Fruit fly (Drosophila melanogaster) whole organism, embryonic: Measurements from ENCODE around the gene CG32206.

Experiments
- Atf3 ChIP-seq: fragments of 200-800 bp; sonication (Bioruptor generic); optimal IDR thresholded peaks from 3 replicates; lab custom pipeline; 2016; ENCODE audit warnings: missing biosample characterization, missing genetic modification characterization
- CG10366 ChIP-seq: fragments of 200-800 bp; sonication (Bioruptor generic); IDR thresholded peaks from 2 replicates; pipeline ENCODE4 v1.3.6; 2022; ENCODE audit warnings: missing biosample characterization, missing genetic modification characterization
- CG10979 ChIP-seq: fragments of 200-800 bp; sonication (Bioruptor generic); optimal IDR thresholded peaks from 2 replicates; lab custom pipeline; 2018; ENCODE audit warnings: missing biosample characterization, mild to moderate bottlenecking, missing genetic modification characterization, moderate library complexity
- CG11247 ChIP-seq: fragments of 200-800 bp; sonication (Bioruptor generic); IDR thresholded peaks from 2 replicates; pipeline ENCODE4 v1.3.6; 2022; ENCODE audit warnings: missing biosample characterization, missing genetic modification characterization
- CG11456 ChIP-seq: fragments of 200-800 bp; sonication (Bioruptor generic); IDR thresholded peaks from 3 replicates; pipeline ENCODE4 v1.3.6; 2022; ENCODE audit warnings: missing biosample characterization, missing genetic modification characterization
- CG13424 ChIP-seq: fragments of 200-800 bp; sonication (Bioruptor generic); optimal IDR thresholded peaks from 2 replicates; lab custom pipeline; 2019; ENCODE audit warnings: missing biosample characterization, mild to moderate bottlenecking, missing genetic modification characterization, moderate library complexity
- CG16815 ChIP-seq: fragments of 200-800 bp; sonication (Bioruptor generic); optimal IDR thresholded peaks from 3 replicates; lab custom pipeline; 2017; ENCODE audit warnings: missing biosample characterization, mild to moderate bottlenecking, missing genetic modification characterization
- CG17359 ChIP-seq: fragments of 200-800 bp; sonication (Bioruptor generic); optimal IDR thresholded peaks from 3 replicates; lab custom pipeline; 2018; ENCODE audit warnings: missing biosample characterization, mild to moderate bottlenecking, missing genetic modification characterization, moderate library complexity
- CG18599 ChIP-seq: fragments of 200-800 bp; sonication (Bioruptor generic); optimal IDR thresholded peaks from 3 replicates; lab custom pipeline; 2017; ENCODE audit warnings: missing biosample characterization, missing genetic modification characterization, mild to moderate bottlenecking, moderate library complexity, missing genetic modification reagents
- CG18619 ChIP-seq: fragments of 200-800 bp; sonication (Bioruptor generic); optimal IDR thresholded peaks from 3 replicates; lab custom pipeline; 2017; ENCODE audit warnings: missing biosample characterization, mild to moderate bottlenecking, missing genetic modification characterization
- CG31441 ChIP-seq: fragments of 200-800 bp; sonication (Bioruptor generic); IDR thresholded peaks from 2 replicates; pipeline ENCODE4 v1.3.6; 2022; ENCODE audit warnings: missing biosample characterization, missing genetic modification characterization
- CG4328 ChIP-seq: fragments of 200-800 bp; sonication (Bioruptor generic); optimal IDR thresholded peaks from 3 replicates; lab custom pipeline; 2017; ENCODE audit warnings: missing biosample characterization, missing genetic modification reagents, missing genetic modification characterization
- CG43689 ChIP-seq: fragments of 200-800 bp; sonication (Bioruptor generic); IDR thresholded peaks from 2 replicates; pipeline ENCODE4 v1.3.6; 2022; ENCODE audit warnings: missing biosample characterization, missing genetic modification characterization
- CG8281 ChIP-seq: fragments of 200-800 bp; sonication (Bioruptor generic); optimal IDR thresholded peaks from 2 replicates; lab custom pipeline; 2018; ENCODE audit warnings: missing biosample characterization, mild to moderate bottlenecking, missing genetic modification characterization, moderate library complexity
- CG8388 ChIP-seq: fragments of 200-800 bp; sonication (Bioruptor generic); optimal IDR thresholded peaks from 2 replicates; lab custom pipeline; 2019; ENCODE audit warnings: missing biosample characterization, mild to moderate bottlenecking, missing genetic modification characterization, moderate library complexity
- CG9817 ChIP-seq: fragments of 200-800 bp; sonication (Bioruptor generic); optimal IDR thresholded peaks from 2 replicates; lab custom pipeline; 2018; ENCODE audit warnings: missing biosample characterization, mild to moderate bottlenecking, missing genetic modification characterization, moderate library complexity
- Gug ChIP-seq: fragments of 200-800 bp; sonication (Bioruptor generic); IDR thresholded peaks from 4 replicates; pipeline ENCODE4 v1.3.6; 2022; ENCODE audit warnings: missing biosample characterization, missing genetic modification characterization
- Hr51 ChIP-seq, 2 experiments: fragments of 200-800 bp; sonication (Bioruptor generic); optimal IDR thresholded peaks; 2 replicates in 1 of 2; 3 replicates in 1 of 2; lab custom pipeline; 2016 to 2018; ENCODE audit warnings: missing biosample characterization in 2 of 2, missing genetic modification characterization in 2 of 2, mild to moderate bottlenecking in 1 of 2, moderate library complexity in 1 of 2
- Max ChIP-seq: fragments of 200-800 bp; sonication (Bioruptor generic); optimal IDR thresholded peaks from 2 replicates; lab custom pipeline; 2016; ENCODE audit warnings: missing biosample characterization, mild to moderate bottlenecking, missing genetic modification characterization
- NfI ChIP-seq: fragments of 200-800 bp; sonication (Bioruptor generic); optimal IDR thresholded peaks from 3 replicates; lab custom pipeline; 2018; ENCODE audit warnings: missing biosample characterization, mild to moderate bottlenecking, missing genetic modification characterization, moderate library complexity
- Oli ChIP-seq: fragments of 200-800 bp; sonication (Bioruptor generic); optimal IDR thresholded peaks from 2 replicates; lab custom pipeline; 2018; ENCODE audit warnings: missing biosample characterization, mild to moderate bottlenecking, missing genetic modification characterization, moderate library complexity
- PHDP ChIP-seq: fragments of 200-800 bp; sonication (Bioruptor generic); optimal IDR thresholded peaks from 3 replicates; lab custom pipeline; 2018; ENCODE audit warnings: missing biosample characterization, mild to moderate bottlenecking, missing genetic modification characterization, moderate library complexity
- Xbp1 ChIP-seq: fragments of 200-800 bp; sonication (Bioruptor generic); optimal IDR thresholded peaks from 3 replicates; lab custom pipeline; 2016; ENCODE audit warnings: missing biosample characterization, mild to moderate bottlenecking, missing genetic modification characterization
- az2 ChIP-seq: fragments of 200-800 bp; sonication (Bioruptor generic); optimal IDR thresholded peaks from 3 replicates; lab custom pipeline; 2016; ENCODE audit warnings: missing biosample characterization, missing genetic modification characterization
- bab2 ChIP-seq: fragments of 200-800 bp; sonication (Bioruptor generic); optimal IDR thresholded peaks from 2 replicates; lab custom pipeline; 2016; ENCODE audit warnings: missing biosample characterization, missing genetic modification characterization
- bsh ChIP-seq, 2 experiments: fragments of 200-800 bp; sonication (Bioruptor generic); optimal IDR thresholded peaks; 2 replicates each; lab custom pipeline; 2017 to 2018; ENCODE audit warnings: mild to moderate bottlenecking in 2 of 2, missing biosample characterization in 2 of 2, missing genetic modification characterization in 2 of 2, moderate library complexity in 1 of 2
- ci ChIP-seq: fragments of 200-800 bp; sonication (Bioruptor generic); IDR thresholded peaks from 3 replicates; pipeline ENCODE4 v1.3.6; 2022; ENCODE audit warnings: missing biosample characterization, missing genetic modification characterization
- dmrt11E ChIP-seq: fragments of 200-800 bp; sonication (Bioruptor generic); optimal IDR thresholded peaks from 3 replicates; lab custom pipeline; 2018; ENCODE audit warnings: missing biosample characterization, mild to moderate bottlenecking, missing genetic modification characterization, moderate library complexity
- dpn ChIP-seq, 2 experiments: fragments of 200-800 bp; sonication (Bioruptor generic); optimal IDR thresholded peaks; 3 replicates each; lab custom pipeline; 2016; ENCODE audit warnings: missing biosample characterization in 2 of 2, missing genetic modification characterization in 2 of 2
- dysf ChIP-seq: fragments of 200-800 bp; sonication (Bioruptor generic); IDR thresholded peaks from 3 replicates; pipeline ENCODE4 v1.3.6; 2022; ENCODE audit warnings: missing biosample characterization, missing genetic modification characterization
- fd96Cb ChIP-seq: fragments of 200-800 bp; sonication (Bioruptor generic); optimal IDR thresholded peaks from 2 replicates; lab custom pipeline; 2018; ENCODE audit warnings: missing biosample characterization, mild to moderate bottlenecking, missing genetic modification characterization, moderate library complexity
- ftz-f1 ChIP-seq: fragments of 200-800 bp; sonication (Bioruptor generic); optimal IDR thresholded peaks from 2 replicates; lab custom pipeline; 2016; ENCODE audit warnings: missing biosample characterization, missing genetic modification characterization
- gem ChIP-seq: fragments of 200-800 bp; sonication (Bioruptor generic); optimal IDR thresholded peaks from 2 replicates; lab custom pipeline; 2019; ENCODE audit warnings: missing biosample characterization, mild to moderate bottlenecking, missing genetic modification characterization, moderate library complexity
- hkb ChIP-seq, 2 experiments: fragments of 200-800 bp in 1 of 2; fragments of >200 bp in 1 of 2; sonication (Bioruptor generic) in 1 of 2; IDR thresholded peaks in 1 of 2; optimal IDR thresholded peaks in 1 of 2; 2 replicates each; pipeline versions ENCODE4 v1.3.6 to Lab custom; 2017 to 2022; ENCODE audit warnings: missing biosample characterization in 1 of 2, missing genetic modification characterization in 1 of 2
- nmo ChIP-seq: fragments of 200-800 bp; sonication (Bioruptor generic); optimal IDR thresholded peaks from 2 replicates; lab custom pipeline; 2018; ENCODE audit warnings: missing biosample characterization, mild to moderate bottlenecking, missing genetic modification characterization, moderate library complexity
- oc ChIP-seq: fragments of 200-800 bp; sonication (Bioruptor generic); optimal IDR thresholded peaks from 2 replicates; lab custom pipeline; 2018; ENCODE audit warnings: missing biosample characterization, mild to moderate bottlenecking, missing genetic modification characterization, moderate library complexity
- sim ChIP-seq: fragments of 200-800 bp; sonication (Bioruptor generic); IDR thresholded peaks from 2 replicates; pipeline ENCODE4 v1.3.6; 2022; ENCODE audit warnings: missing biosample characterization, missing genetic modification characterization
- sisA ChIP-seq: fragments of 200-800 bp; sonication (Bioruptor generic); IDR thresholded peaks from 2 replicates; pipeline ENCODE4 v1.3.6; 2022; ENCODE audit warnings: missing biosample characterization, missing genetic modification characterization
- sob ChIP-seq: fragments of 200-800 bp; sonication (Bioruptor generic); IDR thresholded peaks from 2 replicates; pipeline ENCODE4 v1.3.6; 2022; ENCODE audit warnings: missing biosample characterization, missing genetic modification characterization
- ssp ChIP-seq: fragments of 200-800 bp; sonication (Bioruptor generic); IDR thresholded peaks from 2 replicates; pipeline ENCODE4 v1.3.6; 2022; ENCODE audit warnings: missing biosample characterization, missing genetic modification characterization
- trh ChIP-seq: fragments of 200-800 bp; sonication (Bioruptor generic); optimal IDR thresholded peaks from 2 replicates; lab custom pipeline; 2016; ENCODE audit warnings: missing biosample characterization, missing genetic modification characterization
- unpg ChIP-seq: fragments of 200-800 bp; sonication (Bioruptor generic); optimal IDR thresholded peaks from 3 replicates; lab custom pipeline; 2018; ENCODE audit warnings: missing biosample characterization, mild to moderate bottlenecking, missing genetic modification characterization, moderate library complexity
- wek ChIP-seq: fragments of 200-800 bp; sonication (Bioruptor generic); optimal IDR thresholded peaks from 3 replicates; lab custom pipeline; 2018; ENCODE audit warnings: missing biosample characterization, mild to moderate bottlenecking, missing genetic modification characterization, moderate library complexity

Gene CG32206

DNA sequence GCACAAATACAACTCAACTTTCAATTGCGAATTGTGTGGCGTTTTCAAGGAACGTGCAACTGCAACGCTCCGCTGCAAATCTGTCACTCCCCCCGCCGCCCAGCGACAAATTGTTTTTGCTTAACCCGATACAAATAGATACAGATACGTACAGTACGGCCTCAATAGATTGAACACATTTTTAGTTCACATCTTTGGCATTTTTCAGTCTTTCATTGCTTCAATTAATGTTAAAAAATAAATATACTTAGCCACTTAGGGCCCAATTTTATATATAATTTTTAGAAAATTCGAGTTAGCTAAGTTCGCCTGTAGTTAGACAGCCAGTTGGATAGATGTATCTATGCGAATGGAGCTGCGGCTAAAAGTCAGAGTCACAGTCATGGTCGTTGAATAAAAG, 86.7 kb downstream of the CG32206 start (continued):
- TF ChIP-seq Gug (GFP tag; lab: Robert Waterston, UW) (peak; percentile 16; the same call in 1 of the 4 replicates), dysf (0 out of 3 replicates have a peak, but pooled peaks have one; percentile 36), fd96Cb (tag; lab: Kevin White, UChicago) (peak; percentile 6), CG8388 (GFP tag; lab: Kevin White, UChicago) (peak; percentile 13), Xbp1 (GFP tag; lab: Kevin White, UChicago) (peak; percentile 2), Atf3 (GFP tag; lab: Kevin White, UChicago) (no peak), CG10979 (tag; lab: Kevin White, UChicago) (no peak), trh (GFP tag; lab: Kevin White, UChicago) (no peak), CG8281 (no peak), nmo (GFP tag; lab: Kevin White, UChicago) (peak; percentile 22), Hr51 (GFP tag; optimal IDR thresholded peaks at IDR 0.05; lab: Kevin White, UChicago) (peak in 1 of 2 experiments; percentile 12), ci (GFP tag; lab: Robert Waterston, UW) (0 out of 3 replicates have a peak, but pooled peaks have one; percentile 51), CG13424 (peak; percentile 26), Max (GFP tag; lab: Kevin White, UChicago) (no peak), hkb (optimal IDR thresholded peaks at IDR 0.05; lab: Kevin White, UChicago) (no peak), hkb (GFP tag; IDR thresholded peaks at IDR 0.05; lab: Robert Waterston, UW) (no peak), bab2 (GFP tag; lab: Kevin White, UChicago) (no peak), ftz-f1 (no peak), oc (no peak), ssp (GFP tag; lab: Robert Waterston, UW) (0 out of 2 replicates have a peak, but pooled peaks have one; percentile 7), unpg (GFP tag; lab: Kevin White, UChicago) (peak; percentile 42), sob (GFP tag; lab: Robert Waterston, UW) (no peak), CG18619 (GFP tag; lab: Kevin White, UChicago) (no peak), CG16815 (GFP tag; lab: Kevin White, UChicago) (peak; percentile 4), Oli (tag; lab: Kevin White, UChicago) (peak; percentile 45), NfI (GFP tag; lab: Kevin White, UChicago) (no peak), CG11247 (no peak), CG18599 (GFP tag; lab: Kevin White, UChicago) (no peak), wek (GFP tag; lab: Kevin White, UChicago) (no peak), bsh (GFP tag; optimal IDR thresholded peaks at IDR 0.05; lab: Kevin White, UChicago) (peak in 1 of 2 experiments; percentile 39), CG9817 (tag; lab: Kevin White, UChicago) (peak; percentile 12), CG10366 (peak; percentile 48), sisA (GFP tag; lab: Robert Waterston, UW) (no peak; the same call in 1 of the 2 replicates), PHDP (tag; lab: Kevin White, UChicago) (peak; percentile 32), CG31441 (0 out of 2 replicates have a peak, but pooled peaks have one; percentile 26), sim (GFP tag; lab: Robert Waterston, UW) (no peak), dmrt11E (peak; percentile 18), gem (tag; lab: Kevin White, UChicago) (peak; percentile 55), CG4328 (no peak), dpn (GFP tag; optimal IDR thresholded peaks at IDR 0.05; lab: Kevin White, UChicago) (peak in 1 of 2 experiments; percentile 5), az2 (GFP tag; lab: Kevin White, UChicago) (no peak), CG43689 (GFP tag; lab: Robert Waterston, UW) (0 out of 2 replicates have a peak, but pooled peaks have one; percentile 21), CG11456 (no peak), CG17359 (peak; percentile 13)
